Fruit fly (Drosophila melanogaster) S2 (cell line): Measurements from ENCODE around the gene CG43673.
"Not testable (repeated sequence)": the region's sequence is repeated elsewhere in the genome, so short reads cannot be mapped to it uniquely, and the experiment has no call there.

ENCODE experiments used
- CG8478 ChIP-seq: fragments of >200 bp; optimal IDR thresholded peaks from 2 replicates; lab custom pipeline; 2018
- CTCF ChIP-seq, 2 experiments: fragments of >200 bp; optimal IDR thresholded peaks; 2 replicates each; lab custom pipeline; 2018

CG43673 gene

dm6 chrX:15799085-15799557 lies 20.2 kb downstream of the CG43673 start, which contains the start of the genes sordd2 and CG15602:
TSS of gene sordd2 (minus strand) at chrX:15799162.
TSS of gene CG15602 (plus strand) at chrX:15799426.
- TF ChIP-seq CG8478; CTCF (optimal IDR thresholded peaks at IDR 0.05; lab: Kevin White, UChicago): not testable (repeated sequence)

dm6 chrX:15802880-15803650 lies 24.1 kb downstream of the CG43673 start:
- TF ChIP-seq CG8478 (no peak), CTCF (optimal IDR thresholded peaks at IDR 0.05; lab: Kevin White, UChicago) (no peak)

dm6 chrX:15803764-15804563 lies 25.0 kb downstream of the CG43673 start, which contains the start of the genes PGRP-LE and sd:
TSS of gene PGRP-LE (minus strand) at chrX:15803880.
TSS of gene sd (plus strand) at chrX:15804370.
- no peak for TF ChIP-seq CG8478
- no peak for TF ChIP-seq CTCF (optimal IDR thresholded peaks at IDR 0.05; lab: Kevin White, UChicago)

dm6 chrX:15804790-15805189 lies 25.8 kb downstream of the CG43673 start:
- TF ChIP-seq CTCF (optimal IDR thresholded peaks at IDR 0.05; lab: Kevin White, UChicago), result no peak
- TF ChIP-seq CG8478, result no peak

dm6 chrX:15805523-15805922 lies 26.6 kb downstream of the CG43673 start:
- no peak for TF ChIP-seq CG8478
- no peak for TF ChIP-seq CTCF (optimal IDR thresholded peaks at IDR 0.05; lab: Kevin White, UChicago)

dm6 chrX:15807915-15808314 lies 29.0 kb downstream of the CG43673 start:
- TF ChIP-seq CG8478, result no peak
- no peak for TF ChIP-seq CTCF (optimal IDR thresholded peaks at IDR 0.05; lab: Kevin White, UChicago)

- TF ChIP-seq CG8478, result no peak
- TF ChIP-seq CTCF (optimal IDR thresholded peaks at IDR 0.05; lab: Kevin White, UChicago), result no peak
Observed at dm6 chrX:15809255-15809654, 30.3 kb downstream of the CG43673 start, which contains the start of gene CG8509. TSS of gene CG8509 (plus strand) at chrX:15809555.

- TF ChIP-seq CG8478 (no peak), CTCF (optimal IDR thresholded peaks at IDR 0.05; lab: Kevin White, UChicago) (no peak)
Observed at dm6 chrX:15811666-15812614, 33.0 kb downstream of the CG43673 start.

- TF ChIP-seq CTCF (optimal IDR thresholded peaks at IDR 0.05; lab: Kevin White, UChicago) (no peak), CG8478 (no peak)
Observed at dm6 chrX:15812615-15812995, 33.7 kb downstream of the CG43673 start.

dm6 chrX:15813224-15813623 lies 34.3 kb downstream of the CG43673 start:
- TF ChIP-seq CG8478 (no peak), CTCF (optimal IDR thresholded peaks at IDR 0.05; lab: Kevin White, UChicago) (no peak)

dm6 chrX:15814485-15814884 lies 35.5 kb downstream of the CG43673 start:
- TF ChIP-seq CG8478 (no peak), CTCF (optimal IDR thresholded peaks at IDR 0.05; lab: Kevin White, UChicago) (no peak)

dm6 chrX:15816127-15816526 lies 37.2 kb downstream of the CG43673 start:
- TF ChIP-seq CTCF (optimal IDR thresholded peaks at IDR 0.05; lab: Kevin White, UChicago), result no peak

dm6 chrX:15816905-15817304 lies 38.0 kb downstream of the CG43673 start:
- TF ChIP-seq CG8478 (no peak), CTCF (optimal IDR thresholded peaks at IDR 0.05; lab: Kevin White, UChicago) (no peak)

- no peak for TF ChIP-seq CTCF (optimal IDR thresholded peaks at IDR 0.05; lab: Kevin White, UChicago)
- TF ChIP-seq CG8478, result no peak
Observed at dm6 chrX:15817823-15818222, 38.9 kb downstream of the CG43673 start.
